1 fruit fly cellular context compared by ENCODE assay signal in the genomic region with DNA sequence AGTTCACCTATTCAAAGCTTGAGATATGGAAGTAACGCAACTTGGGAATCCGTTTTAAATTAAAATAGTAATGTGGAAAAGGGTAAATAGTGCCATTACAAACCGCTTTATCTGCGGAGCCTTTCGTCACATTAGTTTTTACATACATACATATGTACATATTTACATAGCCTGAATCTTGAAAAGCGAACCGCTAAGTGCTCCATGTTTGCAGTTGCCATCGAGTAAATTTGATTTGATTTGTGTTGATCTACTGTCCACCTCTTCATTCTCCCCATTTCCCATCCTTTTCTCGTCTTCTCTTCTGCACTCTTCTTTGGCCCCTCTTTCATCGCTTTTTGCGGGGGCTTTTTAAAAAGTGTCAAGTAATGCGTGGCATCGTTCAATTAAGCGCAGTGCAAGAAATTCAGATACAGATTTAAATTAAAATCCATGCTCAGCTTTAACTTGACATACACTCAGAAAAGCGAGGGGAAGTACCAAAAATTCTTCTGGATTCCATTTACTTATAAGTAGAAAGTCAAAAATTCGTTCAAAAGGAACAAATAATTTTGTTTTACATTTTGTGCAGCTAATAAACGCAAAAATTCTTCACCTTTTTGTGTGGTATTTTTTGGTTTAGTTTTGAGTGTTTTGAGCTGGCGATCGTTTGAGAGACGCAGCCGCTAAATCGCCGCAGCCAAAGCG.
TF ChIP-seq lines count a peak whose summit lies in the region.

No protein-coding gene starts in this region.

TF ChIP-seq in whole organism, embryonic, 481 proteins besides CTCF, POLR2A, EP300 and RAD21 (continued from another document and continues in another):
- TF ChIP-seq nom (GFP tag; optimal IDR thresholded peaks at IDR 0.05; lab: Kevin White, UChicago): no peak
- TF ChIP-seq bbx (GFP tag; IDR thresholded peaks at IDR 0.05; lab: Robert Waterston, UW; ENCODE audit: partially characterized antibody): no peak
- TF ChIP-seq seq (GFP tag; IDR thresholded peaks at IDR 0.05; lab: Robert Waterston, UW): peak; percentile 87
- no peak for TF ChIP-seq hth (optimal IDR thresholded peaks at IDR 0.05; lab: Kevin White, UChicago)
- peak; percentile 45 for TF ChIP-seq CG10979 (tag; optimal IDR thresholded peaks at IDR 0.05; lab: Kevin White, UChicago)
- TF ChIP-seq CG6254 (GFP tag; optimal IDR thresholded peaks at IDR 0.05; lab: Kevin White, UChicago): peak; percentile 84
- TF ChIP-seq cad (GFP tag; optimal IDR thresholded peaks at IDR 0.05; lab: Kevin White, UChicago): no peak
- TF ChIP-seq az2 (GFP tag; optimal IDR thresholded peaks at IDR 0.05; lab: Kevin White, UChicago): peak; percentile 25
- TF ChIP-seq ase (GFP tag; IDR thresholded peaks at IDR 0.05; lab: Robert Waterston, UW): peak; percentile 63; the same call in 2 of the 3 replicates
- peak; percentile 89 for TF ChIP-seq CG10431 (GFP tag; optimal IDR thresholded peaks at IDR 0.05; lab: Kevin White, UChicago)
- peak; percentile 54; the same call in 1 of the 2 replicates for TF ChIP-seq NFAT (GFP tag; IDR thresholded peaks at IDR 0.05; lab: Robert Waterston, UW)
- peak; percentile 89 for TF ChIP-seq CG5953 (GFP tag; IDR thresholded peaks at IDR 0.05; lab: Robert Waterston, UW)
- TF ChIP-seq pho (GFP tag; optimal IDR thresholded peaks at IDR 0.05; lab: Kevin White, UChicago): peak; percentile 73
- no peak; the same call in 2 of the 3 replicates for TF ChIP-seq tgo (GFP tag; IDR thresholded peaks at IDR 0.05; lab: Robert Waterston, UW)
- no peak for TF ChIP-seq hb (GFP tag; IDR thresholded peaks at IDR 0.05; lab: Robert Waterston, UW; ENCODE audit: partially characterized antibody)
- no peak for TF ChIP-seq amos (GFP tag; IDR thresholded peaks at IDR 0.05; lab: Robert Waterston, UW; ENCODE audit: partially characterized antibody)
- TF ChIP-seq CG14710 (tag; optimal IDR thresholded peaks at IDR 0.05; lab: Kevin White, UChicago): peak; percentile 74
- peak; percentile 36; the same call in 1 of the 3 replicates for TF ChIP-seq CG34422 (GFP tag; IDR thresholded peaks at IDR 0.05; lab: Robert Waterston, UW)
- TF ChIP-seq exex (tag; optimal IDR thresholded peaks at IDR 0.05; lab: Kevin White, UChicago): peak; percentile 49
- 0 out of 2 replicates have a peak, but pooled peaks have one; percentile 37 for TF ChIP-seq toy (GFP tag; IDR thresholded peaks at IDR 0.05; lab: Robert Waterston, UW)
- TF ChIP-seq Lpt (GFP tag; optimal IDR thresholded peaks at IDR 0.05; lab: Kevin White, UChicago): no peak
- peak; percentile 44 for TF ChIP-seq sd (tag; optimal IDR thresholded peaks at IDR 0.05; lab: Kevin White, UChicago)
- TF ChIP-seq CG12071 (GFP tag; optimal IDR thresholded peaks at IDR 0.05; lab: Kevin White, UChicago): peak; percentile 95
- TF ChIP-seq Ptx1 (GFP tag; IDR thresholded peaks at IDR 0.05; lab: Robert Waterston, UW): no peak
- peak; percentile 85 for TF ChIP-seq onecut (GFP tag; IDR thresholded peaks at IDR 0.05; lab: Robert Waterston, UW)
- peak; percentile 50 for TF ChIP-seq fd96Cb (tag; optimal IDR thresholded peaks at IDR 0.05; lab: Kevin White, UChicago)
- TF ChIP-seq crp (GFP tag; optimal IDR thresholded peaks at IDR 0.05; lab: Kevin White, UChicago): peak in 1 of 2 experiments; percentile 46
- TF ChIP-seq ems (GFP tag; optimal IDR thresholded peaks at IDR 0.05; lab: Kevin White, UChicago): peak; percentile 52
- peak; percentile 93 for TF ChIP-seq sr (GFP tag; IDR thresholded peaks at IDR 0.05; lab: Robert Waterston, UW)
- peak; percentile 36 for TF ChIP-seq CG6654 (GFP tag; optimal IDR thresholded peaks at IDR 0.05; lab: Kevin White, UChicago)
- no peak for TF ChIP-seq CG14667 (GFP tag; IDR thresholded peaks at IDR 0.05; lab: Robert Waterston, UW)
- TF ChIP-seq fd3F (GFP tag; optimal IDR thresholded peaks at IDR 0.05; lab: Kevin White, UChicago): peak; percentile 69
- peak; percentile 29 for TF ChIP-seq grau (tag; optimal IDR thresholded peaks at IDR 0.05; lab: Kevin White, UChicago)
- TF ChIP-seq vnd (GFP tag; IDR thresholded peaks at IDR 0.05; lab: Robert Waterston, UW; ENCODE audit: partially characterized antibody): no peak
- peak; percentile 79 for TF ChIP-seq bcd (GFP tag; optimal IDR thresholded peaks at IDR 0.05; lab: Kevin White, UChicago)
- peak; percentile 80 for TF ChIP-seq CG6765 (GFP tag; optimal IDR thresholded peaks at IDR 0.05; lab: Kevin White, UChicago)
- TF ChIP-seq tna (GFP tag; IDR thresholded peaks at IDR 0.05; lab: Robert Waterston, UW; ENCODE audit: partially characterized antibody): no peak
- no peak for TF ChIP-seq wor (GFP tag; IDR thresholded peaks at IDR 0.05; lab: Robert Waterston, UW)
- TF ChIP-seq mirr (GFP tag; optimal IDR thresholded peaks at IDR 0.05; lab: Kevin White, UChicago): peak; percentile 91
- TF ChIP-seq ssp (GFP tag; IDR thresholded peaks at IDR 0.05; lab: Robert Waterston, UW): peak; percentile 20
- TF ChIP-seq CG33557 (GFP tag; optimal IDR thresholded peaks at IDR 0.05; lab: Kevin White, UChicago): peak; percentile 88
- no peak for TF ChIP-seq abd-A (tag; optimal IDR thresholded peaks at IDR 0.05; lab: Kevin White, UChicago)
- TF ChIP-seq CG17568 (GFP tag; optimal IDR thresholded peaks at IDR 0.05; lab: Kevin White, UChicago): peak; percentile 90
- peak; percentile 88 for TF ChIP-seq oc (tag; optimal IDR thresholded peaks at IDR 0.05; lab: Kevin White, UChicago)
- no peak for TF ChIP-seq Dref (GFP tag; IDR thresholded peaks at IDR 0.05; lab: Robert Waterston, UW)
- TF ChIP-seq CG31441 (GFP tag; IDR thresholded peaks at IDR 0.05; lab: Robert Waterston, UW): peak; percentile 73
- no peak for TF ChIP-seq C15 (GFP tag; IDR thresholded peaks at IDR 0.05; lab: Robert Waterston, UW)
- TF ChIP-seq CG8478 (optimal IDR thresholded peaks at IDR 0.05; lab: Kevin White, UChicago): no peak
- peak; percentile 77 for TF ChIP-seq Jarid2 (GFP tag; optimal IDR thresholded peaks at IDR 0.05; lab: Kevin White, UChicago)
- peak; percentile 1 for TF ChIP-seq CG30020 (tag; optimal IDR thresholded peaks at IDR 0.05; lab: Kevin White, UChicago)
- no peak for TF ChIP-seq CG9797 (GFP tag; optimal IDR thresholded peaks at IDR 0.05; lab: Kevin White, UChicago)
- TF ChIP-seq disco-r (GFP tag; optimal IDR thresholded peaks at IDR 0.05; lab: Kevin White, UChicago): peak; percentile 21
- TF ChIP-seq CG10209 (GFP tag; optimal IDR thresholded peaks at IDR 0.05; lab: Kevin White, UChicago): peak; percentile 92
- TF ChIP-seq CG33213 (GFP tag; optimal IDR thresholded peaks at IDR 0.05; lab: Kevin White, UChicago): peak; percentile 91
- peak; percentile 81 for TF ChIP-seq ara (GFP tag; IDR thresholded peaks at IDR 0.05; lab: Robert Waterston, UW)
- TF ChIP-seq CG17361 (GFP tag; IDR thresholded peaks at IDR 0.05; lab: Robert Waterston, UW): peak; percentile 57; the same call in 2 of the 3 replicates
- TF ChIP-seq Abd-B (GFP tag; optimal IDR thresholded peaks at IDR 0.05; lab: Kevin White, UChicago): no peak
- TF ChIP-seq klu (GFP tag; IDR thresholded peaks at IDR 0.05; lab: Robert Waterston, UW): no peak
- TF ChIP-seq CG4360 (GFP tag; IDR thresholded peaks at IDR 0.05; lab: Robert Waterston, UW): peak; percentile 72
- peak; percentile 84 for TF ChIP-seq salm (tag; optimal IDR thresholded peaks at IDR 0.05; lab: Kevin White, UChicago)
- no peak for TF ChIP-seq inv (GFP tag; IDR thresholded peaks at IDR 0.05; lab: Robert Waterston, UW; ENCODE audit: partially characterized antibody)
- no peak for TF ChIP-seq Tbp (GFP tag; optimal IDR thresholded peaks at IDR 0.05; lab: Kevin White, UChicago)
- TF ChIP-seq hbn (GFP tag; IDR thresholded peaks at IDR 0.05; lab: Robert Waterston, UW; ENCODE audit: partially characterized antibody): no peak
- no peak for TF ChIP-seq br (optimal IDR thresholded peaks at IDR 0.05; lab: Kevin White, UChicago)
- TF ChIP-seq CG6683 (GFP tag; optimal IDR thresholded peaks at IDR 0.05; lab: Kevin White, UChicago): peak; percentile 76
- peak; percentile 92 for TF ChIP-seq Sox100B (GFP tag; optimal IDR thresholded peaks at IDR 0.05; lab: Kevin White, UChicago)
- peak; percentile 40 for TF ChIP-seq B-H2 (GFP tag; optimal IDR thresholded peaks at IDR 0.05; lab: Kevin White, UChicago)
- TF ChIP-seq ro (GFP tag; IDR thresholded peaks at IDR 0.05; lab: Robert Waterston, UW): no peak
- TF ChIP-seq YL-1 (GFP tag; optimal IDR thresholded peaks at IDR 0.05; lab: Kevin White, UChicago): peak; percentile 87
- peak; percentile 69 for TF ChIP-seq scrt (GFP tag; optimal IDR thresholded peaks at IDR 0.05; lab: Kevin White, UChicago)
- TF ChIP-seq Fer2 (tag; optimal IDR thresholded peaks at IDR 0.05; lab: Kevin White, UChicago): peak; percentile 72
- peak; percentile 67 for TF ChIP-seq pb (GFP tag; optimal IDR thresholded peaks at IDR 0.05; lab: Kevin White, UChicago)
- TF ChIP-seq CG43689 (GFP tag; IDR thresholded peaks at IDR 0.05; lab: Robert Waterston, UW): peak; percentile 73
- TF ChIP-seq Nf-YB (GFP tag; optimal IDR thresholded peaks at IDR 0.05; lab: Kevin White, UChicago): peak; percentile 62
- TF ChIP-seq slbo (GFP tag; IDR thresholded peaks at IDR 0.05; lab: Robert Waterston, UW): peak; percentile 31
- peak; percentile 98 for TF ChIP-seq Asciz (GFP tag; optimal IDR thresholded peaks at IDR 0.05; lab: Kevin White, UChicago)
- TF ChIP-seq CG18476 (GFP tag; optimal IDR thresholded peaks at IDR 0.05; lab: Kevin White, UChicago): peak; percentile 81
- peak; percentile 91 for TF ChIP-seq Hmr (GFP tag; optimal IDR thresholded peaks at IDR 0.05; lab: Kevin White, UChicago)
- no peak for TF ChIP-seq knrl (GFP tag; IDR thresholded peaks at IDR 0.05; lab: Robert Waterston, UW; ENCODE audit: partially characterized antibody)
- TF ChIP-seq sna (GFP tag; IDR thresholded peaks at IDR 0.05; lab: Robert Waterston, UW; ENCODE audit: partially characterized antibody): no peak
- peak; percentile 71 for TF ChIP-seq CG8359 (GFP tag; optimal IDR thresholded peaks at IDR 0.05; lab: Kevin White, UChicago; ENCODE audit: borderline replicate concordance)
- TF ChIP-seq Hsf (GFP tag; optimal IDR thresholded peaks at IDR 0.05; lab: Kevin White, UChicago): peak; percentile 40
- TF ChIP-seq vfl (GFP tag; optimal IDR thresholded peaks at IDR 0.05; lab: Kevin White, UChicago): no peak
- peak; percentile 74 for TF ChIP-seq zfh1 (GFP tag; IDR thresholded peaks at IDR 0.05; lab: Robert Waterston, UW)
- TF ChIP-seq CG18764 (GFP tag; optimal IDR thresholded peaks at IDR 0.05; lab: Kevin White, UChicago): peak; percentile 78
- peak; percentile 56 for TF ChIP-seq Oli (tag; optimal IDR thresholded peaks at IDR 0.05; lab: Kevin White, UChicago)
- no peak for TF ChIP-seq Sin3A (optimal IDR thresholded peaks at IDR 0.05; lab: Kevin White, UChicago)
- TF ChIP-seq Dad (GFP tag; optimal IDR thresholded peaks at IDR 0.05; lab: Kevin White, UChicago): peak; percentile 54
- TF ChIP-seq Rfx (GFP tag; IDR thresholded peaks at IDR 0.05; lab: Robert Waterston, UW): peak; percentile 54; the same call in 1 of the 2 replicates
- peak; percentile 20 for TF ChIP-seq CG10267 (tag; optimal IDR thresholded peaks at IDR 0.05; lab: Kevin White, UChicago)
- peak in 1 of 3 experiments; percentile 63 for TF ChIP-seq lola (GFP tag; optimal IDR thresholded peaks at IDR 0.05; lab: Kevin White, UChicago)
- TF ChIP-seq Hmx (GFP tag; optimal IDR thresholded peaks at IDR 0.05; lab: Kevin White, UChicago): no peak
- peak; percentile 89 for TF ChIP-seq CG2678 (tag; optimal IDR thresholded peaks at IDR 0.05; lab: Kevin White, UChicago)
- TF ChIP-seq CG10959 (GFP tag; IDR thresholded peaks at IDR 0.05; lab: Robert Waterston, UW): peak; percentile 40; the same call in 1 of the 2 replicates
- peak; percentile 52 to 57 for TF ChIP-seq Hr51 (GFP tag; optimal IDR thresholded peaks at IDR 0.05; lab: Kevin White, UChicago)
- peak; percentile 14 for TF ChIP-seq CG17802 (tag; optimal IDR thresholded peaks at IDR 0.05; lab: Kevin White, UChicago)
- TF ChIP-seq CG15514 (GFP tag; optimal IDR thresholded peaks at IDR 0.05; lab: Kevin White, UChicago): peak; percentile 83
- peak; percentile 84 for TF ChIP-seq Fer3 (tag; optimal IDR thresholded peaks at IDR 0.05; lab: Kevin White, UChicago)
- peak; percentile 60; the same call in 1 of the 2 replicates for TF ChIP-seq HLH3B (GFP tag; IDR thresholded peaks at IDR 0.05; lab: Robert Waterston, UW)
- peak; percentile 76 for TF ChIP-seq psq (GFP tag; optimal IDR thresholded peaks at IDR 0.05; lab: Kevin White, UChicago)
- TF ChIP-seq slp2 (GFP tag; optimal IDR thresholded peaks at IDR 0.05; lab: Kevin White, UChicago): peak; percentile 51
- peak; percentile 99 for TF ChIP-seq ATbp (GFP tag; optimal IDR thresholded peaks at IDR 0.05; lab: Kevin White, UChicago)
- TF ChIP-seq Dip3 (GFP tag; optimal IDR thresholded peaks at IDR 0.05; lab: Kevin White, UChicago): peak; percentile 15
- TF ChIP-seq lbe (GFP tag; optimal IDR thresholded peaks at IDR 0.05; lab: Kevin White, UChicago): peak; percentile 57
- TF ChIP-seq CG11696 (GFP tag; IDR thresholded peaks at IDR 0.05; lab: Robert Waterston, UW): 0 out of 2 replicates have a peak, but pooled peaks have one; percentile 22
- peak; percentile 21 for TF ChIP-seq CG7786 (GFP tag; optimal IDR thresholded peaks at IDR 0.05; lab: Kevin White, UChicago)
- peak; percentile 55 for TF ChIP-seq Hand (GFP tag; optimal IDR thresholded peaks at IDR 0.05; lab: Kevin White, UChicago)
- peak; percentile 70 for TF ChIP-seq CG15269 (tag; optimal IDR thresholded peaks at IDR 0.05; lab: Kevin White, UChicago)
- TF ChIP-seq sisA (GFP tag; IDR thresholded peaks at IDR 0.05; lab: Robert Waterston, UW): no peak
- TF ChIP-seq Antp (GFP tag; optimal IDR thresholded peaks at IDR 0.05; lab: Kevin White, UChicago): peak; percentile 56
- TF ChIP-seq dati (GFP tag; IDR thresholded peaks at IDR 0.05; lab: Robert Waterston, UW): peak; percentile 55; the same call in 1 of the 2 replicates
- peak; percentile 82; the same call in 2 of the 3 replicates for TF ChIP-seq so (GFP tag; IDR thresholded peaks at IDR 0.05; lab: Robert Waterston, UW)
- peak in 1 of 2 experiments; percentile 81 for TF ChIP-seq Eip74EF (GFP tag; optimal IDR thresholded peaks at IDR 0.05; lab: Kevin White, UChicago)
- TF ChIP-seq tap (tag; optimal IDR thresholded peaks at IDR 0.05; lab: Kevin White, UChicago): peak; percentile 85
- TF ChIP-seq al (GFP tag; IDR thresholded peaks at IDR 0.05; lab: Robert Waterston, UW): no peak
- TF ChIP-seq CG10321 (GFP tag; IDR thresholded peaks at IDR 0.05; lab: Robert Waterston, UW): peak; percentile 44; the same call in 1 of the 2 replicates
- no peak for TF ChIP-seq Oaz (GFP tag; IDR thresholded peaks at IDR 0.05; lab: Robert Waterston, UW)
- TF ChIP-seq Poxn (GFP tag; IDR thresholded peaks at IDR 0.05; lab: Robert Waterston, UW): no peak
- no peak for TF ChIP-seq aop (GFP tag; IDR thresholded peaks at IDR 0.05; lab: Robert Waterston, UW)
- TF ChIP-seq fd102C (GFP tag; optimal IDR thresholded peaks at IDR 0.05; lab: Kevin White, UChicago): no peak
- TF ChIP-seq PHDP (tag; optimal IDR thresholded peaks at IDR 0.05; lab: Kevin White, UChicago): peak; percentile 86
